Fruit fly (Drosophila melanogaster) whole organism, adult: ENCODE data around the gene CG7518.
A peak's percentile ranks its signal among the peaks of the same experiment; 100 is the strongest.

Source experiments
- CG11617 ChIP-seq: fragments of 200-800 bp; sonication (Bioruptor generic); optimal IDR thresholded peaks from 2 replicates; lab custom pipeline; 2017; ENCODE audit warnings: mild to moderate bottlenecking, missing biosample characterization, missing genetic modification reagents, missing genetic modification characterization
- CG12768 ChIP-seq: fragments of 200-800 bp; sonication (Bioruptor generic); optimal IDR thresholded peaks from 2 replicates; lab custom pipeline; 2017; ENCODE audit warnings: missing biosample characterization, missing genetic modification characterization, mild to moderate bottlenecking, moderate library complexity, missing genetic modification reagents
- CG14711 ChIP-seq: fragments of 200-800 bp; sonication (Bioruptor generic); optimal IDR thresholded peaks from 2 replicates; lab custom pipeline; 2018; ENCODE audit warnings: missing biosample characterization, mild to moderate bottlenecking, missing genetic modification characterization, moderate library complexity
- CG1620 ChIP-seq: fragments of 200-800 bp; sonication (Bioruptor generic); optimal IDR thresholded peaks from 2 replicates; lab custom pipeline; 2016; ENCODE audit warnings: missing biosample characterization, missing genetic modification characterization
- CG33017 ChIP-seq: fragments of 200-800 bp; sonication (Bioruptor generic); optimal IDR thresholded peaks from 2 replicates; lab custom pipeline; 2018; ENCODE audit warnings: missing biosample characterization, mild to moderate bottlenecking, missing genetic modification characterization, moderate library complexity
- CG5204 ChIP-seq: fragments of 200-800 bp; sonication (Bioruptor generic); optimal IDR thresholded peaks from 2 replicates; lab custom pipeline; 2016; ENCODE audit warnings: missing biosample characterization, missing genetic modification characterization
- CG7045 ChIP-seq: fragments of 200-800 bp; sonication (Bioruptor generic); optimal IDR thresholded peaks from 2 replicates; lab custom pipeline; 2017; ENCODE audit warnings: missing biosample characterization, mild to moderate bottlenecking, missing genetic modification characterization
- CG7101 ChIP-seq: fragments of 200-800 bp; sonication (Bioruptor generic); optimal IDR thresholded peaks from 2 replicates; lab custom pipeline; 2018; ENCODE audit warnings: missing biosample characterization, mild to moderate bottlenecking, missing genetic modification characterization, moderate library complexity
- Clk ChIP-seq: fragments of 200-800 bp; sonication (Bioruptor generic); optimal IDR thresholded peaks from 2 replicates; lab custom pipeline; 2017; ENCODE audit warnings: missing biosample characterization, missing genetic modification characterization
- Crg-1 ChIP-seq: fragments of 200-800 bp; sonication (Bioruptor generic); optimal IDR thresholded peaks from 2 replicates; lab custom pipeline; 2016; ENCODE audit warnings: missing biosample characterization, missing genetic modification characterization
- Hr96 ChIP-seq: fragments of 200-800 bp; sonication (Bioruptor generic); optimal IDR thresholded peaks from 2 replicates; lab custom pipeline; 2016; ENCODE audit warnings: missing biosample characterization, missing genetic modification characterization
- Mnt ChIP-seq: fragments of 200-800 bp; sonication (Bioruptor generic); optimal IDR thresholded peaks from 2 replicates; lab custom pipeline; 2016; ENCODE audit warnings: missing biosample characterization, mild to moderate bottlenecking, missing genetic modification characterization
- bab1 ChIP-seq: fragments of 200-800 bp; sonication (Bioruptor generic); optimal IDR thresholded peaks from 3 replicates; lab custom pipeline; 2019; ENCODE audit warnings: missing biosample characterization, mild to moderate bottlenecking, missing genetic modification characterization, moderate library complexity
- cic ChIP-seq: fragments of 200-800 bp; sonication (Bioruptor generic); optimal IDR thresholded peaks from 2 replicates; lab custom pipeline; 2017; ENCODE audit warnings: missing biosample characterization, mild to moderate bottlenecking, missing genetic modification characterization, moderate library complexity
- cnc ChIP-seq, 2 experiments: fragments of >200 bp; optimal IDR thresholded peaks; 2 replicates each; lab custom pipeline; 2017
- kay ChIP-seq: fragments of 200-800 bp; sonication (Bioruptor generic); peaks from one replicate; lab custom pipeline; 2016; ENCODE audit warnings: missing biosample characterization, missing genetic modification characterization, borderline replicate concordance
- ovo ChIP-seq: fragments of 200-800 bp; sonication (Bioruptor generic); optimal IDR thresholded peaks from 2 replicates; lab custom pipeline; 2016; ENCODE audit warnings: missing biosample characterization, missing genetic modification characterization
- pad ChIP-seq: fragments of 200-800 bp; sonication (Bioruptor generic); optimal IDR thresholded peaks from 3 replicates; lab custom pipeline; 2017; ENCODE audit warnings: missing biosample characterization, missing genetic modification characterization, mild to moderate bottlenecking, moderate library complexity, missing genetic modification reagents
- tj ChIP-seq: fragments of 200-800 bp; sonication (Bioruptor generic); optimal IDR thresholded peaks from 3 replicates; lab custom pipeline; 2017; ENCODE audit warnings: missing biosample characterization, mild to moderate bottlenecking, missing genetic modification characterization, moderate library complexity
- toe ChIP-seq: fragments of 200-800 bp; sonication (Bioruptor generic); optimal IDR thresholded peaks from 2 replicates; lab custom pipeline; 2016; ENCODE audit warnings: missing biosample characterization, missing genetic modification characterization

Gene CG7518

dm6 chr3R:13032323-13032722 lies 34.4 kb downstream of the CG7518 start, which contains the start of gene ry:
ry (plus strand) TSS chr3R:13032528.
- TF ChIP-seq ovo (GFP tag; lab: Kevin White, UChicago), result no peak
- no peak for TF ChIP-seq tj (GFP tag; lab: Kevin White, UChicago)
- TF ChIP-seq CG5204, result no peak
- no peak for TF ChIP-seq kay
- TF ChIP-seq CG7045 (GFP tag; lab: Kevin White, UChicago), result no peak
- no peak for TF ChIP-seq cnc (optimal IDR thresholded peaks at IDR 0.05; lab: Kevin White, UChicago)
- no peak for TF ChIP-seq toe (GFP tag; lab: Kevin White, UChicago)
- TF ChIP-seq Mnt (GFP tag; lab: Kevin White, UChicago), result peak; percentile 70
- no peak for TF ChIP-seq CG7101 (tag; lab: Kevin White, UChicago)
- TF ChIP-seq CG1620 (GFP tag; lab: Kevin White, UChicago), result no peak
- TF ChIP-seq bab1 (GFP tag; lab: Kevin White, UChicago), result no peak
- TF ChIP-seq pad, result no peak
- TF ChIP-seq CG11617 (GFP tag; lab: Kevin White, UChicago), result no peak
- peak; percentile 43 for TF ChIP-seq CG33017
- peak; percentile 84 for TF ChIP-seq cic (GFP tag; lab: Kevin White, UChicago)
- no peak for TF ChIP-seq Crg-1

- peak; percentile 79 for TF ChIP-seq Mnt (GFP tag; lab: Kevin White, UChicago)
- peak; percentile 76 for TF ChIP-seq Crg-1
- TF ChIP-seq cnc (optimal IDR thresholded peaks at IDR 0.05; lab: Kevin White, UChicago), result no peak
- TF ChIP-seq tj (GFP tag; lab: Kevin White, UChicago), result no peak
- peak; percentile 39 for TF ChIP-seq Clk (GFP tag; lab: Kevin White, UChicago)
- TF ChIP-seq CG12768 (GFP tag; lab: Kevin White, UChicago), result peak; percentile 78
- TF ChIP-seq CG14711 (tag; lab: Kevin White, UChicago), result peak; percentile 62
- peak; percentile 30 for TF ChIP-seq Hr96 (GFP tag; lab: Kevin White, UChicago)
- TF ChIP-seq bab1 (GFP tag; lab: Kevin White, UChicago), result no peak
- TF ChIP-seq CG11617 (GFP tag; lab: Kevin White, UChicago), result peak; percentile 77
- TF ChIP-seq CG33017, result peak; percentile 71
- peak; percentile 85 for TF ChIP-seq CG7045 (GFP tag; lab: Kevin White, UChicago)
- TF ChIP-seq CG1620 (GFP tag; lab: Kevin White, UChicago), result no peak
- peak; percentile 96 for TF ChIP-seq kay
- peak; percentile 49 for TF ChIP-seq pad
- peak; percentile 83 for TF ChIP-seq CG7101 (tag; lab: Kevin White, UChicago)
- peak; percentile 68 for TF ChIP-seq toe (GFP tag; lab: Kevin White, UChicago)
- peak; percentile 4 for TF ChIP-seq ovo (GFP tag; lab: Kevin White, UChicago)
- peak; percentile 64 for TF ChIP-seq cic (GFP tag; lab: Kevin White, UChicago)
- no peak for TF ChIP-seq CG5204
Observed at dm6 chr3R:13032975-13033445, 35.1 kb downstream of the CG7518 start.

- TF ChIP-seq CG12768 (GFP tag; lab: Kevin White, UChicago) (no peak), CG1620 (GFP tag; lab: Kevin White, UChicago) (no peak), Crg-1 (no peak), pad (no peak), Clk (GFP tag; lab: Kevin White, UChicago) (no peak), bab1 (GFP tag; lab: Kevin White, UChicago) (no peak), cnc (optimal IDR thresholded peaks at IDR 0.05; lab: Kevin White, UChicago) (no peak), Mnt (GFP tag; lab: Kevin White, UChicago) (no peak), tj (GFP tag; lab: Kevin White, UChicago) (no peak)
Observed at dm6 chr3R:13033670-13034069, 35.8 kb downstream of the CG7518 start.

dm6 chr3R:13036064-13036463 lies 38.2 kb downstream of the CG7518 start:
- no peak for TF ChIP-seq Hr96 (GFP tag; lab: Kevin White, UChicago)
- TF ChIP-seq CG5204, result no peak
- no peak for TF ChIP-seq CG12768 (GFP tag; lab: Kevin White, UChicago)
- TF ChIP-seq Clk (GFP tag; lab: Kevin White, UChicago), result no peak
- no peak for TF ChIP-seq ovo (GFP tag; lab: Kevin White, UChicago)
- TF ChIP-seq cnc (optimal IDR thresholded peaks at IDR 0.05; lab: Kevin White, UChicago), result no peak
- no peak for TF ChIP-seq CG33017
- no peak for TF ChIP-seq toe (GFP tag; lab: Kevin White, UChicago)
- TF ChIP-seq Crg-1, result no peak
- TF ChIP-seq bab1 (GFP tag; lab: Kevin White, UChicago), result no peak
- TF ChIP-seq CG14711 (tag; lab: Kevin White, UChicago), result no peak
- TF ChIP-seq CG7101 (tag; lab: Kevin White, UChicago), result no peak
- no peak for TF ChIP-seq tj (GFP tag; lab: Kevin White, UChicago)

- no peak for TF ChIP-seq Hr96 (GFP tag; lab: Kevin White, UChicago)
- TF ChIP-seq cic (GFP tag; lab: Kevin White, UChicago), result no peak
- TF ChIP-seq toe (GFP tag; lab: Kevin White, UChicago), result no peak
- TF ChIP-seq tj (GFP tag; lab: Kevin White, UChicago), result no peak
- TF ChIP-seq ovo (GFP tag; lab: Kevin White, UChicago), result no peak
- TF ChIP-seq CG7045 (GFP tag; lab: Kevin White, UChicago), result no peak
- TF ChIP-seq bab1 (GFP tag; lab: Kevin White, UChicago), result no peak
- no peak for TF ChIP-seq CG14711 (tag; lab: Kevin White, UChicago)
- TF ChIP-seq CG12768 (GFP tag; lab: Kevin White, UChicago), result no peak
- no peak for TF ChIP-seq Clk (GFP tag; lab: Kevin White, UChicago)
- TF ChIP-seq CG11617 (GFP tag; lab: Kevin White, UChicago), result no peak
- no peak for TF ChIP-seq CG1620 (GFP tag; lab: Kevin White, UChicago)
- TF ChIP-seq cnc (optimal IDR thresholded peaks at IDR 0.05; lab: Kevin White, UChicago), result no peak
- TF ChIP-seq Mnt (GFP tag; lab: Kevin White, UChicago), result no peak
- no peak for TF ChIP-seq CG33017
- TF ChIP-seq CG7101 (tag; lab: Kevin White, UChicago), result no peak
- no peak for TF ChIP-seq CG5204
- TF ChIP-seq kay, result no peak
- no peak for TF ChIP-seq pad
Observed at dm6 chr3R:13038075-13038474, 40.2 kb downstream of the CG7518 start, which contains the start of gene CG11668. CG11668 (plus strand) TSS chr3R:13038375.
